Fruit fly (Drosophila melanogaster) whole organism, wandering third instar larva: ENCODE results near the gene CG11403.

Experiments used
- CG32264 ChIP-seq: fragments of 200-800 bp; sonication (Bioruptor generic); optimal IDR thresholded peaks from 2 replicates; lab custom pipeline; 2016; ENCODE audit warnings: missing biosample characterization, missing genetic modification characterization
- Dfd ChIP-seq: fragments of >200 bp; optimal IDR thresholded peaks from 2 replicates; lab custom pipeline; 2017; ENCODE audit warnings: missing biosample characterization, missing genetic modification characterization
- Dif ChIP-seq: fragments of 200-275, 200-300 bp; sonication (Bioruptor generic); optimal IDR thresholded peaks from 2 replicates; lab custom pipeline; 2018; ENCODE audit warnings: missing biosample characterization, missing genetic modification characterization; ENCODE audit not compliant: partially characterized antibody
- GATAd ChIP-seq: sonication (Bioruptor generic); optimal IDR thresholded peaks from 2 replicates; lab custom pipeline; 2016; ENCODE audit warnings: missing biosample characterization, missing genetic modification characterization
- HLH106 ChIP-seq: fragments of 200-800 bp; optimal IDR thresholded peaks from 3 replicates; lab custom pipeline; 2019; ENCODE audit warnings: missing biosample characterization, mild to moderate bottlenecking, missing genetic modification characterization, moderate library complexity
- Hr78 ChIP-seq: fragments of >200 bp; optimal IDR thresholded peaks from 2 replicates; lab custom pipeline; 2017; ENCODE audit warnings: missing biosample characterization, missing genetic modification characterization
- Hr83 ChIP-seq: fragments of 200-300 bp; sonication (Bioruptor generic); optimal IDR thresholded peaks from 2 replicates; lab custom pipeline; 2016; ENCODE audit warnings: missing biosample characterization, mild to moderate bottlenecking, missing genetic modification characterization, moderate library complexity; ENCODE audit not compliant: poor library complexity, severe bottlenecking
- Jra ChIP-seq: sonication (Bioruptor generic); optimal IDR thresholded peaks from 2 replicates; lab custom pipeline; 2016; ENCODE audit warnings: missing biosample characterization, missing genetic modification characterization
- Myc ChIP-seq: fragments of >200 bp; optimal IDR thresholded peaks from 2 replicates; lab custom pipeline; 2017
- N ChIP-seq: fragments of >200 bp; optimal IDR thresholded peaks from 2 replicates; lab custom pipeline; 2018; ENCODE audit warnings: missing biosample characterization, missing external identifiers, missing genetic modification characterization
- Rel ChIP-seq, 2 experiments: fragments of 200-800 bp; sonication (Bioruptor generic) in 1 of 2; optimal IDR thresholded peaks; 2 replicates in 1 of 2; 3 replicates in 1 of 2; lab custom pipeline; 2016 to 2019; ENCODE audit warnings: mild to moderate bottlenecking in 2 of 2, missing biosample characterization in 2 of 2, missing genetic modification characterization in 2 of 2, moderate library complexity in 1 of 2
- Sp1 ChIP-seq: fragments of 200-800 bp; sonication (Bioruptor generic); optimal IDR thresholded peaks from 3 replicates; lab custom pipeline; 2019; ENCODE audit warnings: missing biosample characterization, mild to moderate bottlenecking, missing genetic modification characterization, moderate library complexity
- br ChIP-seq: fragments of 200-800 bp; sonication (Bioruptor generic); optimal IDR thresholded peaks from 2 replicates; lab custom pipeline; 2016; ENCODE audit warnings: missing biosample characterization, missing genetic modification characterization
- brk ChIP-seq: fragments of 200-800 bp; sonication (Bioruptor generic); optimal IDR thresholded peaks from 2 replicates; lab custom pipeline; 2016; ENCODE audit warnings: missing biosample characterization, mild to moderate bottlenecking, missing genetic modification characterization
- dl ChIP-seq, 2 experiments: fragments of 175-275, 200-275 bp in 1 of 2; fragments of 200-275 bp in 1 of 2; sonication (Bioruptor generic); optimal IDR thresholded peaks; lab custom pipeline; 2018; ENCODE audit warnings: mild to moderate bottlenecking in 2 of 2, missing biosample characterization in 2 of 2, missing genetic modification characterization in 2 of 2, moderate library complexity in 2 of 2; ENCODE audit not compliant: partially characterized antibody in 2 of 2, insufficient read depth in 1 of 2
- dmrt93B ChIP-seq: fragments of 200-800 bp; sonication (Bioruptor generic); optimal IDR thresholded peaks from 2 replicates; lab custom pipeline; 2018; ENCODE audit warnings: missing biosample characterization, mild to moderate bottlenecking, missing genetic modification characterization
- ey ChIP-seq: fragments of 200-800 bp; sonication (Bioruptor generic); optimal IDR thresholded peaks from 2 replicates; lab custom pipeline; 2016; ENCODE audit warnings: missing biosample characterization, missing genetic modification characterization
- foxo ChIP-seq, 2 experiments: fragments of 200-800 bp; sonication (Bioruptor generic); optimal IDR thresholded peaks; 2 replicates in 1 of 2; 3 replicates in 1 of 2; lab custom pipeline; 2016 to 2017; ENCODE audit warnings: missing biosample characterization in 2 of 2, missing genetic modification characterization in 2 of 2
- h ChIP-seq: fragments of 200-800 bp; sonication (Bioruptor generic); optimal IDR thresholded peaks from 3 replicates; lab custom pipeline; 2016; ENCODE audit warnings: missing biosample characterization, mild to moderate bottlenecking, missing genetic modification characterization
- jim ChIP-seq: fragments of 175-275, 200-325 bp; sonication (Bioruptor generic); optimal IDR thresholded peaks from 2 replicates; lab custom pipeline; 2016; ENCODE audit warnings: missing biosample characterization, mild to moderate bottlenecking, missing genetic modification characterization
- psq ChIP-seq: fragments of 200-800 bp; sonication (Bioruptor generic); optimal IDR thresholded peaks from 3 replicates; lab custom pipeline; 2017; ENCODE audit warnings: missing biosample characterization, mild to moderate bottlenecking, missing genetic modification characterization, moderate library complexity
- sage ChIP-seq: fragments of 200-800 bp; sonication (Bioruptor generic); optimal IDR thresholded peaks from 2 replicates; lab custom pipeline; 2016; ENCODE audit warnings: missing biosample characterization, mild to moderate bottlenecking, missing genetic modification characterization
- tai ChIP-seq: sonication (Bioruptor generic); optimal IDR thresholded peaks from 2 replicates; lab custom pipeline; 2016; ENCODE audit warnings: missing biosample characterization, missing genetic modification characterization
- usp ChIP-seq: fragments of >200 bp; optimal IDR thresholded peaks from 2 replicates; lab custom pipeline; 2017; ENCODE audit warnings: missing biosample characterization, missing genetic modification characterization

CG11403 gene

dm6 chrX:1234817-1235617, 4.7 kb downstream of the CG11403 start (continued):
- TF ChIP-seq Dfd (GFP tag; lab: Kevin White, UChicago), result no peak
- peak; percentile 83 for TF ChIP-seq h (GFP tag; lab: Kevin White, UChicago)

DNA sequence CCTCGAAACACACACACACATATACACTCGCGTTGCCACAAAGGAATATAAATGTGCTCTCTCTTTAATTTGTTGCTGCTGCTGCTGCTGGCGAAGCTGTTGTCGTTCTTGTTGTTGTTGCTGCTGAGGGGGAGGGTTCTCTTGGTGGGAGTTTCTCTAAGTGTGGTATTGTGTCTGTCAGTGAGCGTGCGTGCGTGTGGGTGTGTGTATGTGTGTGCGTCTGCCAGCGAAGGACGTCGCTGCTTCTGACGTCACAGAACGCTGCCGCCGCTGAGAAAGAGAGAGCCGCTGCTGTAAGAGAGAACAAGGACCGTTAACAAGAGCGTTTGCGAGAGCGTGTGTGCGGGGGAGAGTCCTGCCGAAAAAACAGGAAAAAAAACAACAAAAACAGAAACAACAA, 5.7 kb downstream of the CG11403 start:
- TF ChIP-seq sage (GFP tag; lab: Kevin White, UChicago), result no peak
- TF ChIP-seq Dif (GFP tag; lab: Kevin White, UChicago), result peak; percentile 25

DNA sequence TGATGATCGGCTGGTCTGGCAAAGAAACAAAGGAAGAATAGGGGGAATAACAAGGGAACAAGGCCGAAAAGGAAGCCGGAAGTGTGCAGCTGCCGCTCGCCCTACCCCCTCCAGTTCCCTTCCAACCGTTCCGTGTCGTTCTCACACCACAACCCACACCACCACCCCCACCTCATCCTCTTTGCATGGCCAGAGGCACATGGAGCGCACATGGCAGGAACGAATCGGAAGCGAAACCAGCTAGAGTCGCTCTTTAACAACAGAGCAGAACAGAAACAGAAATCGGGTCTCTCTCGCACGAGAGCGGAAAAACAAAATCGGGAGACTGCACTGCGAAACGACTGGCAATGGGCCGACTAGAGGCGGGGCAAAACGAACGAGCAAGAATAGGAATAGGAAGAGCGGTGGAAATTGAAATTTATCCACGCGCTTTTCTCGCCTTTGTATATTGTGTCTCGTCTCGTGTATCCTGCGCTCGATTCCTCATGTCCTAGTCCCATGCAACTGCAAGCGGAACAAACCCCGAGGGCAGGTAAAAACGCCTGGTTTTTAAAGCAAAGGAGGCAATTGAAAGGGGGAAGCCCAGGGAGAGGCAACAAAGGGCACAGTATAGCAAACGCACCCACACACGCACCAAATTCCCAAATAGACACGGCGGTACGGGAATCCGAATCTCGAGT, 7.0 kb downstream of the CG11403 start:
- no peak for TF ChIP-seq CG32264 (GFP tag; lab: Kevin White, UChicago)
- no peak for TF ChIP-seq ey (GFP tag; lab: Kevin White, UChicago)
- no peak for TF ChIP-seq Hr78 (GFP tag; lab: Kevin White, UChicago)
- TF ChIP-seq N (GFP tag; lab: Kevin White, UChicago), result no peak
- TF ChIP-seq Sp1 (GFP tag; lab: Kevin White, UChicago), result no peak
- TF ChIP-seq Dfd (GFP tag; lab: Kevin White, UChicago), result no peak
- TF ChIP-seq psq (GFP tag; lab: Kevin White, UChicago), result peak; percentile 21
- no peak for TF ChIP-seq dmrt93B

DNA sequence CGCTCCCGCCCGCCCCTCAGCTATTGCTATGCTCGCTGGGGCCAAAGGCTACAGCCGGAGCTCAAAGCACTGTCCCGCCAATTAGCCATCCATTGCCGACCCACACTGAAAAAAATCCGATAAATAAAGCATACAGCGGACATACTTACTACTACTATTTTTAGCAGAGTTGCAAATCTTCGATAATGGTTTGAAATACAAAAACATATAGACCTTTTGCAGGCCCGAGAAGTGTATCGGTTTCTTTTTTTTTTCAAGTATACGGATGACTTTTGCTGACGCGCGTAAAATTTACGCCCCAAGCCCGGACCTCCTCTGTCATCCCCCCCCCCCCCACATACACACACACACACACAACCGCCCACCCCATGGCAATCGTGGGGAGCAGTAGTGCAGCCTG, 8.0 kb downstream of the CG11403 start:
- TF ChIP-seq Hr78 (GFP tag; lab: Kevin White, UChicago) (no peak), jim (GFP tag; lab: Kevin White, UChicago) (no peak), tai (GFP tag; lab: Kevin White, UChicago) (no peak), dl (GFP tag; optimal IDR thresholded peaks at IDR 0.05; lab: Kevin White, UChicago; ENCODE audit: insufficient read depth in 1 of 2, partially characterized antibody in 2 of 2) (no peak), HLH106 (tag; lab: Kevin White, UChicago) (no peak), CG32264 (GFP tag; lab: Kevin White, UChicago) (no peak), Hr83 (no peak), Rel (GFP tag; optimal IDR thresholded peaks at IDR 0.05; lab: Kevin White, UChicago) (no peak), Rel (tag; optimal IDR thresholded peaks at IDR 0.05; lab: Kevin White, UChicago) (no peak), usp (GFP tag; lab: Kevin White, UChicago) (no peak), psq (GFP tag; lab: Kevin White, UChicago) (no peak), Sp1 (GFP tag; lab: Kevin White, UChicago) (no peak), br (no peak), Dfd (GFP tag; lab: Kevin White, UChicago) (no peak), Dif (GFP tag; lab: Kevin White, UChicago) (no peak), N (GFP tag; lab: Kevin White, UChicago) (no peak), GATAd (GFP tag; lab: Kevin White, UChicago) (no peak)

dm6 chrX:1229567-1229966, 10.1 kb downstream of the CG11403 start:
- no peak for TF ChIP-seq jim (GFP tag; lab: Kevin White, UChicago)
- TF ChIP-seq, all 38 proteins: peak for 0

- TF ChIP-seq br (no peak), ey (GFP tag; lab: Kevin White, UChicago) (no peak), Myc (lab: Kevin White, UChicago) (no peak), Jra (GFP tag; lab: Kevin White, UChicago) (no peak), foxo (GFP tag; optimal IDR thresholded peaks at IDR 0.05; lab: Kevin White, UChicago) (peak in 1 of 2 experiments; percentile 16)
Observed at dm6 chrX:1229098-1229497, 10.6 kb downstream of the CG11403 start.

DNA sequence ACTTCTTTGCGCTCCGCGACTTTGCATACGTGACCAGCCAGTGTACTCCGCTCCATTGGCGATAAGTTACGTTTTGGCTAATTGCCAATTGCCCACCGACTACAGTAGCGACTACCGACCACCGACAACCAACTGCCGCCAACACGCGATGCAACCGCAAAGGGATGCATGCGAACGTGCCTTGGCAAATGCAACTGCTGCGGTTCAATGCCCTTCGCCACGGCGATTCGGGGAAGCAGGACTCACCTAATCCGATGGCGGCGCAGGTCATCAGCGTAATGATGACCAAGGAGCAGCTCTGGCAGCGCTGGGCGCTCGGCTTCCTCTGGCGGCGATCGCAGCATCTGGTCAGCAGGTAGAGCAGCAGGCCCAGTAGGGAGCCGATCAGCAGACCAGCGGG, 13.8 kb downstream of the CG11403 start:
- TF ChIP-seq CG32264 (GFP tag; lab: Kevin White, UChicago), result no peak
- no peak for TF ChIP-seq brk (GFP tag; lab: Kevin White, UChicago)
